Worm (Caenorhabditis elegans) whole organism, L4/young adult: ENCODE measurements around the gene col-116.
"Not testable (repeated sequence)": the region's sequence is repeated elsewhere in the genome, so short reads cannot be mapped to it uniquely, and the experiment has no call there.

Source experiments
- W03F9.2 ChIP-seq: fragments of 150-350 bp; optimal IDR thresholded peaks from 2 replicates; lab custom pipeline; 2014; ENCODE audit warnings: missing biosample characterization, missing genetic modification characterization
- dao-5 ChIP-seq: sonication (generic microtip); optimal IDR thresholded peaks from 2 replicates; lab custom pipeline; 2016; ENCODE audit warnings: missing genotype, missing genetic modification characterization, moderate library complexity, missing compliant biosample characterization
- him-1 ChIP-seq: sonication (generic microtip); optimal IDR thresholded peaks from 2 replicates; lab custom pipeline; 2016; ENCODE audit warnings: missing genotype, missing genetic modification reagents, missing genetic modification characterization, missing compliant biosample characterization

col-116 gene

DNA sequence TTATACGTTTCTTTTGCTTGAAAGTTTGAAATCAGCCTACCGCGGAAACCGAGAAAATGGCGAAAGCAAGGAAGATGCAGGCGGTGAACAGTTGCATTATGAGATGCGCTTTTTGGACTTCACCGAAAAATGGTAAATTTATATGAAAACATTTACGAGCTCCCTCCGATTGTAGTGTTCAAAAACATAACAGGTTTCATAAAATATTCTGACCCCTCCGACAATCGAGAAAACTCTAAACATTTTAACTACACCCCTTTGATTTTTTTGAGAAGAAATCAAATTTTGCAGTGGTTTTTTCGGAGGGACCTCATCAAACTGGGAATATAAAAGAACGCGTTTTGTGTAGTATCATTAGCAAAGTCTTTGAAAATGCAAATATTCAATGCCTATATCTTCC, 8.7 kb upstream of the col-116 start, which contains the start of the genes F17E9.18 and F17E9.15:
F17E9.18 (minus strand) TSS at position 101 of the 400 bp plus-strand sequence.
F17E9.15 (plus strand) TSS at position 368 of the 400 bp plus-strand sequence.
- no peak for TF ChIP-seq dao-5 (tag; lab: Kevin White, UChicago)
- no peak for TF ChIP-seq him-1
- no peak for TF ChIP-seq W03F9.2 (tag; lab: Kevin White, UChicago)

- TF ChIP-seq W03F9.2 (tag; lab: Kevin White, UChicago) = no peak
- no peak for TF ChIP-seq him-1
- TF ChIP-seq dao-5 (tag; lab: Kevin White, UChicago) = no peak
These were observed 7.6 kb upstream of the col-116 start, which contains the start of gene F17E9.4 for ce11 chrIV:8348073-8348472. F17E9.4 (plus strand) TSS chrIV:8348373.

DNA sequence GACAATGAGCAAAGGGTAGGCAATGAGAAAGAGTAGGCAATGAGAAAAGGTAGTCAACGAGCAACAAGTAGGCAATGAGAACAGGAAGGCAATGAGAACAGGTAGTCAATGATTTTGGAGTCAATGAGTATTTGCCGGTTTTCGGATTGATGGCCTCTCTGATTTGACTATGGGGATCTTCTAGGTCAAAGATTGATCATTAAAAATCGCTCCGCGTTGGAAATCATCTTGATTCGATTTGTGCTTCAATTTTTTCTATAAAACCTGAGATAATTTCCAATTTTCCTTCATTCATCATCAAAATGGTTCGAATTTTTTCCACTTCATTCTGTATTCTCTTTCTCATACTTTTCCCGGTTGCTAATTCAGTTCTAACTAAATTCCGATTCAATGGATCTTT, 3.7 kb upstream of the col-116 start, which contains the start of gene F17E9.16:
F17E9.16 (plus strand) TSS at position 301 of the 400 bp plus-strand sequence.
- not testable (repeated sequence) for TF ChIP-seq dao-5 (tag; lab: Kevin White, UChicago); him-1; W03F9.2 (tag; lab: Kevin White, UChicago)

- TF ChIP-seq him-1 (no peak), W03F9.2 (tag; lab: Kevin White, UChicago) (no peak), dao-5 (tag; lab: Kevin White, UChicago) (no peak)
These were observed 1.1 kb upstream of the col-116 start, which contains the start of gene F17E9.3 for ce11 chrIV:8354572-8354971. F17E9.3 (plus strand) TSS chrIV:8354872.

ce11 chrIV:8357299-8357698, 1.6 kb downstream of the col-116 start:
- TF ChIP-seq dao-5 (tag; lab: Kevin White, UChicago) (no peak), W03F9.2 (tag; lab: Kevin White, UChicago) (no peak), him-1 (no peak)

DNA sequence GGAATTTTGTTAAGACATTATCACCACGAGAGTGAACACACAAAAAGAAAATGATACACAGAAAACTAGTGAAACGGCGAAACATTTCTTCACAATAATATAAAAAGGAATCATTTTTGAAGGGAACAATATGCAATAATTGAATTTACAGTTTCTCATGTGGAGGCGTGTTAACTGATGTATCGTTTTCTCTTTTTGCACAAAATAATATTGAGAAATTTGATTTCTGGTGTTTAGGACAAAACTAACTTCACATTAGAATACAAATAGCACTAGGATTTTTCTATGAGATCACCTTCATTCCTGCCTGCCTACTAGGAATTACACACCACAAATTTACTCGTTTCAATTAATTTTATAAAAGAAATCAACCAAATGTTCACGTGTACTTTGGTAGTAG, 2.8 kb downstream of the col-116 start, which contains the start of gene D2096.13:
D2096.13 (minus strand) TSS at position 101 of the 400 bp plus-strand sequence.
- TF ChIP-seq dao-5 (tag; lab: Kevin White, UChicago) = no peak
- TF ChIP-seq W03F9.2 (tag; lab: Kevin White, UChicago) = no peak
- TF ChIP-seq him-1 = no peak

- TF ChIP-seq dao-5 (tag; lab: Kevin White, UChicago) = no peak
- no peak for TF ChIP-seq him-1
- no peak for TF ChIP-seq W03F9.2 (tag; lab: Kevin White, UChicago)
These were observed 4.2 kb downstream of the col-116 start, which contains the start of gene D2096.5 for ce11 chrIV:8359716-8360407. D2096.5 (minus strand) TSS chrIV:8359766.

- TF ChIP-seq W03F9.2 (tag; lab: Kevin White, UChicago) = no peak
- TF ChIP-seq him-1 = no peak
- TF ChIP-seq dao-5 (tag; lab: Kevin White, UChicago) = no peak
These were observed 5.1 kb downstream of the col-116 start, which contains the start of gene sqv-1 for ce11 chrIV:8360817-8361216. sqv-1 (plus strand) TSS chrIV:8361117.

ce11 chrIV:8363163-8363562, 7.5 kb downstream of the col-116 start, which contains the start of gene D2096.12:
D2096.12 (plus strand) TSS chrIV:8363463.
- no peak for TF ChIP-seq him-1
- TF ChIP-seq W03F9.2 (tag; lab: Kevin White, UChicago) = no peak
- TF ChIP-seq dao-5 (tag; lab: Kevin White, UChicago) = no peak

DNA sequence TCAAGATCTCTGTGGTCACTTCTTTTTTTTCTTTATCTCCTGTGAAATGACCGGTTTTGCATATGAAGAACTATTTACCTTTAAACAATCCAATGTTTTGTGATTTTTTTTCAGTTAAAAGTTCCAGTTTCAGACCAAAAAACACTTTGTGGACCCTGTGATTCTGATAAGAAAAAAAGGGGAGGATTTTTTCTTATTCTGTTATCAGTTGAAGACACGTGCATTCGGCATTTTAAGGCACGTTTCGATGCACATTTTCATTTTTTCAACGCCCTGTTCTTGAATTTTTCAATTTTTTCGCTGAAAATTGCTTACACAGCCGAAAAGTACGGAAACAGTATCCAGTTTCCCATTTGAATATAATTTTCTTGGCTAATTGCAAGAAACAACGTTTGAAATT, 10.6 kb downstream of the col-116 start, which contains the start of gene aagr-1:
aagr-1 (plus strand) TSS at position 227 of the 400 bp plus-strand sequence.
- no peak for TF ChIP-seq dao-5 (tag; lab: Kevin White, UChicago)
- no peak for TF ChIP-seq him-1
- TF ChIP-seq W03F9.2 (tag; lab: Kevin White, UChicago) = no peak

- TF ChIP-seq W03F9.2 (tag; lab: Kevin White, UChicago) = no peak
- TF ChIP-seq him-1 = no peak
- TF ChIP-seq dao-5 (tag; lab: Kevin White, UChicago) = no peak
These were observed 12.2 kb downstream of the col-116 start for ce11 chrIV:8367887-8368286.

DNA sequence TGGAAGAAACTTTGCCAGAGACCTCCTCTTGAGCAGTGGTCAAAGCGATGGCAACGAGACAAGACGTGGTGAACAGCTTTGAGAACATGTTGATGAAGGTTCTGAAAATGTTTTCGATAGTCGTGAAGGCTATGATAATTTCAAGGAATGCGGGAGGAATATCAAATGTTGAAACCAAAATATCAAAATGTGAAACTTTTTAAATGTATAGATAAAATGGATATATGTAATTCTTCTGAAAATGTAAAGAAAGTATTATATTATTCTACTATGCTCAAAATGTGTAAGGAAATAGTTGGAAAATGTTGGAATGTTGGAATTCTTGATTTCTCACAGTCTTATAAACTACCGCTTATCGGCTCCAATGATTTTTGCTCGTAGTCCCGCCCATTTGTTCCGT, 13.4 kb downstream of the col-116 start, which contains the start of gene D2096.6:
D2096.6 (minus strand) TSS at position 101 of the 400 bp plus-strand sequence.
- TF ChIP-seq him-1 = no peak
- no peak for TF ChIP-seq W03F9.2 (tag; lab: Kevin White, UChicago)
- no peak for TF ChIP-seq dao-5 (tag; lab: Kevin White, UChicago)

ce11 chrIV:8375381-8375780, 19.7 kb downstream of the col-116 start:
- TF ChIP-seq him-1 (peak; percentile 48), dao-5 (tag; lab: Kevin White, UChicago) (no peak), W03F9.2 (tag; lab: Kevin White, UChicago) (peak; percentile 70)

- TF ChIP-seq W03F9.2 (tag; lab: Kevin White, UChicago) (no peak), him-1 (no peak), dao-5 (tag; lab: Kevin White, UChicago) (no peak)
These were observed 21.2 kb downstream of the col-116 start for ce11 chrIV:8376923-8377322.
